Worm (Caenorhabditis elegans) whole organism, late embryonic: Measurements from ENCODE around the gene ZK105.11.

Source experiments
- che-1 ChIP-seq: sonication (generic microtip); optimal IDR thresholded peaks from 2 replicates; lab custom pipeline; 2016; ENCODE audit warnings: mild to moderate bottlenecking, missing genetic modification characterization, missing compliant biosample characterization
- dve-1 ChIP-seq: sonication (generic microtip); optimal IDR thresholded peaks from 2 replicates; lab custom pipeline; 2017; ENCODE audit warnings: antibody characterized with exemption, mild to moderate bottlenecking, missing genetic modification characterization, missing compliant biosample characterization
- fkh-10 ChIP-seq: fragments of 150-350 bp; optimal IDR thresholded peaks from 2 replicates; lab custom pipeline; 2014; ENCODE audit warnings: missing biosample characterization, missing genetic modification reagents, missing genetic modification characterization
- tbx-2 ChIP-seq: sonication (generic microtip); optimal IDR thresholded peaks from 2 replicates; lab custom pipeline; 2016; ENCODE audit warnings: missing genetic modification characterization, missing compliant biosample characterization
- unc-86 ChIP-seq: sonication (generic microtip); optimal IDR thresholded peaks from 2 replicates; lab custom pipeline; 2016; ENCODE audit warnings: missing genetic modification characterization, missing compliant biosample characterization

ce11 chrV:7735319-7735718 is 26.9 kb upstream of the ZK105.11 start, which contains the start of gene srr-10:
- TF ChIP-seq dve-1 = no peak
- no peak for TF ChIP-seq fkh-10 (GFP tag; lab: Kevin White, UChicago)
- TF ChIP-seq unc-86 = no peak
- TF ChIP-seq che-1 (tag; lab: Kevin White, UChicago) = no peak
- no peak for TF ChIP-seq tbx-2
